Fruit fly (Drosophila melanogaster) whole organism, adult: Measurements from ENCODE around the gene Acp24A4.

Source experiments
- CG12768 ChIP-seq: fragments of 200-800 bp; sonication (Bioruptor generic); optimal IDR thresholded peaks from 2 replicates; lab custom pipeline; 2017; ENCODE audit warnings: missing biosample characterization, missing genetic modification characterization, mild to moderate bottlenecking, moderate library complexity, missing genetic modification reagents
- CG1620 ChIP-seq: fragments of 200-800 bp; sonication (Bioruptor generic); optimal IDR thresholded peaks from 2 replicates; lab custom pipeline; 2016; ENCODE audit warnings: missing biosample characterization, missing genetic modification characterization
- CG33017 ChIP-seq: fragments of 200-800 bp; sonication (Bioruptor generic); optimal IDR thresholded peaks from 2 replicates; lab custom pipeline; 2018; ENCODE audit warnings: missing biosample characterization, mild to moderate bottlenecking, missing genetic modification characterization, moderate library complexity
- CG5204 ChIP-seq: fragments of 200-800 bp; sonication (Bioruptor generic); optimal IDR thresholded peaks from 2 replicates; lab custom pipeline; 2016; ENCODE audit warnings: missing biosample characterization, missing genetic modification characterization
- CG7045 ChIP-seq: fragments of 200-800 bp; sonication (Bioruptor generic); optimal IDR thresholded peaks from 2 replicates; lab custom pipeline; 2017; ENCODE audit warnings: missing biosample characterization, mild to moderate bottlenecking, missing genetic modification characterization
- CG7101 ChIP-seq: fragments of 200-800 bp; sonication (Bioruptor generic); optimal IDR thresholded peaks from 2 replicates; lab custom pipeline; 2018; ENCODE audit warnings: missing biosample characterization, mild to moderate bottlenecking, missing genetic modification characterization, moderate library complexity
- Mnt ChIP-seq: fragments of 200-800 bp; sonication (Bioruptor generic); optimal IDR thresholded peaks from 2 replicates; lab custom pipeline; 2016; ENCODE audit warnings: missing biosample characterization, mild to moderate bottlenecking, missing genetic modification characterization
- bab1 ChIP-seq: fragments of 200-800 bp; sonication (Bioruptor generic); optimal IDR thresholded peaks from 3 replicates; lab custom pipeline; 2019; ENCODE audit warnings: missing biosample characterization, mild to moderate bottlenecking, missing genetic modification characterization, moderate library complexity
- pad ChIP-seq: fragments of 200-800 bp; sonication (Bioruptor generic); optimal IDR thresholded peaks from 3 replicates; lab custom pipeline; 2017; ENCODE audit warnings: missing biosample characterization, missing genetic modification characterization, mild to moderate bottlenecking, moderate library complexity, missing genetic modification reagents

dm6 chr2L:3717673-3718235 lies 24.0 kb upstream of the Acp24A4 start, which contains the start of the genes lectin-24A and Shaw:
- TF ChIP-seq CG7101 (tag; lab: Kevin White, UChicago), result no peak
- TF ChIP-seq bab1 (GFP tag; lab: Kevin White, UChicago), result no peak
- no peak for TF ChIP-seq Mnt (GFP tag; lab: Kevin White, UChicago)
- TF ChIP-seq CG5204 (GFP tag; lab: Kevin White, UChicago), result no peak
- TF ChIP-seq CG33017 (tag; lab: Kevin White, UChicago), result no peak
- TF ChIP-seq CG12768 (GFP tag; lab: Kevin White, UChicago), result no peak
- no peak for TF ChIP-seq CG7045
- no peak for TF ChIP-seq CG1620 (GFP tag; lab: Kevin White, UChicago)
- TF ChIP-seq pad (GFP tag; lab: Kevin White, UChicago), result no peak
